Worm (Caenorhabditis elegans) whole organism, L4 larva: ENCODE results near the gene ife-4.

Experiments
- F10B5.3 ChIP-seq: sonication (generic microtip); optimal IDR thresholded peaks from 2 replicates; lab custom pipeline; 2016; ENCODE audit warnings: mild to moderate bottlenecking, missing genetic modification characterization, missing compliant biosample characterization
- F26F4.8 ChIP-seq: fragments of 200-800 bp; sonication (Bioruptor generic); conservative IDR thresholded peaks from 2 replicates; pipeline ENCODE4 v1.3.6; 2022; ENCODE audit warnings: missing genetic modification characterization, missing compliant biosample characterization
- F44E2.7 ChIP-seq: fragments of 200-800 bp; sonication (Bioruptor generic); IDR thresholded peaks from 2 replicates; pipeline ENCODE4 v2.1.2; 2022; ENCODE audit warnings: missing genetic modification characterization, missing compliant biosample characterization
- T20F7.1 ChIP-seq: fragments of 200-800 bp; sonication (Bioruptor generic); optimal IDR thresholded peaks from 2 replicates; lab custom pipeline; 2018; ENCODE audit warnings: mild to moderate bottlenecking, missing genetic modification characterization, missing compliant biosample characterization
- Y105C5A.15 ChIP-seq: fragments of 200-800 bp; sonication (Bioruptor generic); IDR thresholded peaks from 2 replicates; pipeline ENCODE4 v1.3.6; 2022; ENCODE audit warnings: missing genetic modification characterization, missing compliant biosample characterization
- Y5F2A.4 ChIP-seq: fragments of 200-800 bp; sonication (Bioruptor generic); optimal IDR thresholded peaks from 2 replicates; lab custom pipeline; 2018; ENCODE audit warnings: mild to moderate bottlenecking, missing genetic modification characterization, missing compliant biosample characterization
- Y75B8A.6 ChIP-seq: fragments of 200-800 bp; sonication (Bioruptor generic); IDR thresholded peaks from 2 replicates; pipeline ENCODE4 v1.3.6; 2022; ENCODE audit warnings: missing genetic modification reagents, missing genetic modification characterization, missing compliant biosample characterization
- aha-1 ChIP-seq: fragments of 150-350 bp; peaks from one replicate; lab custom pipeline; 2014; ENCODE audit warnings: missing biosample characterization, missing genetic modification characterization
- arid-1 ChIP-seq: fragments of 200-800 bp; sonication (Bioruptor generic); conservative IDR thresholded peaks from 2 replicates; pipeline ENCODE4 v1.3.6; 2022; ENCODE audit warnings: missing genetic modification reagents, missing genetic modification characterization, missing compliant biosample characterization
- attf-4 ChIP-seq: sonication (generic microtip); optimal IDR thresholded peaks from 3 replicates; lab custom pipeline; 2017; ENCODE audit warnings: missing biosample characterization, missing genetic modification characterization
- ceh-82 ChIP-seq: sonication (generic microtip); optimal IDR thresholded peaks from 2 replicates; lab custom pipeline; 2017; ENCODE audit warnings: missing biosample characterization, missing genetic modification characterization
- daf-16 ChIP-seq, 3 experiments: sonication (generic microtip); optimal IDR thresholded peaks; 2 replicates each; lab custom pipeline; 2016 to 2017; ENCODE audit warnings: missing genetic modification characterization in 3 of 3, missing genetic modification reagents in 3 of 3, mild to moderate bottlenecking in 2 of 3, missing compliant biosample characterization in 2 of 3, missing biosample characterization in 1 of 3, moderate library complexity in 1 of 3
- daf-8 ChIP-seq: fragments of 200-800 bp; sonication (Bioruptor generic); IDR thresholded peaks from 2 replicates; pipeline ENCODE4 v1.3.6; 2022; ENCODE audit warnings: missing genetic modification characterization, missing compliant biosample characterization
- dmd-8 ChIP-seq: fragments of 200-800 bp; sonication (Bioruptor generic); IDR thresholded peaks from 2 replicates; pipeline ENCODE4 v1.3.6; 2022; ENCODE audit warnings: missing genetic modification characterization, missing compliant biosample characterization
- dpl-1 ChIP-seq: fragments of 150-350 bp; optimal IDR thresholded peaks from 2 replicates; lab custom pipeline; 2014; ENCODE audit warnings: missing biosample characterization, missing genetic modification reagents, missing genetic modification characterization
- dve-1 ChIP-seq: sonication (generic microtip); optimal IDR thresholded peaks from 2 replicates; lab custom pipeline; 2017; ENCODE audit warnings: antibody characterized with exemption, mild to moderate bottlenecking, missing genetic modification characterization, missing compliant biosample characterization; ENCODE audit not compliant: insufficient read depth
- egl-27 ChIP-seq: sonication (generic microtip); optimal IDR thresholded peaks from 3 replicates; lab custom pipeline; 2017; ENCODE audit warnings: missing biosample characterization, missing genetic modification reagents, missing genetic modification characterization
- fkh-10 ChIP-seq: fragments of 150-350 bp; optimal IDR thresholded peaks from 2 replicates; lab custom pipeline; 2014; ENCODE audit warnings: missing biosample characterization, missing genetic modification reagents, missing genetic modification characterization
- hlh-11 ChIP-seq: fragments of 200-800 bp; sonication (Bioruptor generic); optimal IDR thresholded peaks from 2 replicates; lab custom pipeline; 2018; ENCODE audit warnings: mild to moderate bottlenecking, missing genetic modification characterization, missing compliant biosample characterization
- hlh-30 ChIP-seq: sonication (generic microtip); optimal IDR thresholded peaks from 2 replicates; lab custom pipeline; 2017; ENCODE audit warnings: antibody characterized with exemption, mild to moderate bottlenecking, missing genetic modification characterization, missing compliant biosample characterization; ENCODE audit not compliant: insufficient read depth
- jun-1 ChIP-seq: fragments of 150-350 bp; optimal IDR thresholded peaks from 2 replicates; lab custom pipeline; 2014; ENCODE audit warnings: missing biosample characterization, missing genetic modification reagents, missing genetic modification characterization
- lim-7 ChIP-seq: fragments of 200-800 bp; sonication (Bioruptor generic); IDR thresholded peaks from 2 replicates; pipeline ENCODE4 v1.3.6; 2022; ENCODE audit warnings: missing genetic modification characterization, missing compliant biosample characterization
- lin-1 ChIP-seq: fragments of 200-800 bp; sonication (Bioruptor generic); IDR thresholded peaks from 2 replicates; pipeline ENCODE4 v1.3.6; 2022; ENCODE audit warnings: missing genetic modification reagents, missing genetic modification characterization, missing compliant biosample characterization
- lin-13 ChIP-seq: fragments of 150-350 bp; optimal IDR thresholded peaks from 2 replicates; lab custom pipeline; 2014; ENCODE audit warnings: missing biosample characterization, missing genetic modification reagents, missing genetic modification characterization
- lin-29 ChIP-seq: fragments of 200-800 bp; sonication (Bioruptor generic); IDR thresholded peaks from 2 replicates; pipeline ENCODE4 v1.3.6; 2022; ENCODE audit warnings: missing genetic modification reagents, missing genetic modification characterization, missing compliant biosample characterization
- lin-38 ChIP-seq: fragments of 200-800 bp; sonication (Bioruptor generic); IDR thresholded peaks from 2 replicates; pipeline ENCODE4 v1.3.6; 2022; ENCODE audit warnings: missing genetic modification reagents, missing genetic modification characterization, missing compliant biosample characterization
- lin-39 ChIP-seq: fragments of 150-350 bp; optimal IDR thresholded peaks from 2 replicates; lab custom pipeline; 2014; ENCODE audit warnings: missing biosample characterization, missing genetic modification reagents, missing genetic modification characterization
- lsy-2 ChIP-seq, 2 experiments: fragments of 150-350 bp in 1 of 2; sonication (generic microtip) in 1 of 2; optimal IDR thresholded peaks; 2 replicates each; lab custom pipeline; 2014 to 2017; ENCODE audit warnings: missing biosample characterization in 2 of 2, missing genetic modification characterization in 2 of 2
- madf-9 ChIP-seq: fragments of 200-800 bp; sonication (Bioruptor generic); conservative IDR thresholded peaks from 2 replicates; pipeline ENCODE4 v1.3.6; 2022; ENCODE audit warnings: missing genetic modification reagents, missing genetic modification characterization, missing compliant biosample characterization
- mdl-1 ChIP-seq, 2 experiments: fragments of 150-350 bp in 1 of 2; sonication (generic microtip) in 1 of 2; optimal IDR thresholded peaks; 2 replicates each; lab custom pipeline; 2014 to 2017; ENCODE audit warnings: missing biosample characterization in 2 of 2, missing genetic modification characterization in 2 of 2
- mep-1 ChIP-seq: fragments of 150-350 bp; sonication (generic microtip); optimal IDR thresholded peaks from 3 replicates; lab custom pipeline; 2014; ENCODE audit warnings: missing biosample characterization, missing genetic modification characterization
- mes-2 ChIP-seq: sonication (generic microtip); optimal IDR thresholded peaks from 2 replicates; lab custom pipeline; 2016; ENCODE audit warnings: missing genotype, mild to moderate bottlenecking, missing genetic modification characterization, missing compliant biosample characterization; ENCODE audit not compliant: poor library complexity, severe bottlenecking
- mxl-3 ChIP-seq: fragments of 200-800 bp; sonication (Bioruptor generic); optimal IDR thresholded peaks from 2 replicates; lab custom pipeline; 2018; ENCODE audit warnings: mild to moderate bottlenecking, missing genetic modification characterization, missing compliant biosample characterization
- nhr-111 ChIP-seq: fragments of 200-800 bp; sonication (Bioruptor generic); optimal IDR thresholded peaks from 2 replicates; lab custom pipeline; 2018; ENCODE audit warnings: mild to moderate bottlenecking, missing genetic modification characterization, missing compliant biosample characterization
- nhr-41 ChIP-seq: fragments of 200-800 bp; sonication (Bioruptor generic); IDR thresholded peaks from 2 replicates; pipeline ENCODE4 v1.3.6; 2022; ENCODE audit warnings: missing genetic modification reagents, missing genetic modification characterization, missing compliant biosample characterization
- nhr-42 ChIP-seq: fragments of 200-800 bp; sonication (Bioruptor generic); IDR thresholded peaks from 2 replicates; pipeline ENCODE4 v1.3.6; 2022; ENCODE audit warnings: missing genetic modification characterization, missing compliant biosample characterization
- nhr-6 ChIP-seq: fragments of 150-350 bp; optimal IDR thresholded peaks from 2 replicates; lab custom pipeline; 2014; ENCODE audit warnings: missing biosample characterization, missing genetic modification characterization
- nhr-76 ChIP-seq: fragments of 150-350 bp; optimal IDR thresholded peaks from 2 replicates; lab custom pipeline; 2014; ENCODE audit warnings: missing biosample characterization, missing genetic modification characterization
- nhr-77 ChIP-seq: fragments of 150-350 bp; optimal IDR thresholded peaks from 2 replicates; lab custom pipeline; 2014; ENCODE audit warnings: missing biosample characterization, missing genetic modification characterization
- php-3 ChIP-seq: fragments of 200-800 bp; sonication (Bioruptor generic); IDR thresholded peaks from 2 replicates; pipeline ENCODE4 v1.3.6; 2022; ENCODE audit warnings: missing genetic modification reagents, missing genetic modification characterization, missing compliant biosample characterization
- snpc-1.2 ChIP-seq: fragments of 200-800 bp; sonication (Bioruptor generic); IDR thresholded peaks from 2 replicates; pipeline ENCODE4 v1.3.6; 2022; ENCODE audit warnings: missing genetic modification reagents, missing genetic modification characterization, missing compliant biosample characterization
- snpc-4 ChIP-seq: fragments of 150-350 bp; optimal IDR thresholded peaks from 2 replicates; lab custom pipeline; 2014; ENCODE audit warnings: missing biosample characterization, missing genetic modification characterization
- spr-1 ChIP-seq: sonication (generic microtip); optimal IDR thresholded peaks from 2 replicates; lab custom pipeline; 2016; ENCODE audit warnings: mild to moderate bottlenecking, missing genetic modification characterization, missing compliant biosample characterization
- spr-3 ChIP-seq: fragments of 200-800 bp; sonication (Bioruptor generic); optimal IDR thresholded peaks from 2 replicates; lab custom pipeline; 2018; ENCODE audit warnings: mild to moderate bottlenecking, missing genetic modification characterization, missing compliant biosample characterization
- tag-97 ChIP-seq: fragments of 200-800 bp; sonication (Bioruptor generic); IDR thresholded peaks from 2 replicates; pipeline ENCODE4 v1.3.6; 2022; ENCODE audit warnings: missing genetic modification characterization, missing compliant biosample characterization
- unc-130 ChIP-seq: sonication (generic microtip); optimal IDR thresholded peaks from 2 replicates; lab custom pipeline; 2016; ENCODE audit warnings: missing genetic modification reagents, missing genetic modification characterization, missing compliant biosample characterization
- vab-7 ChIP-seq: fragments of 200-800 bp; sonication (Bioruptor generic); IDR thresholded peaks from 2 replicates; pipeline ENCODE4 v1.3.6; 2022; ENCODE audit warnings: missing genetic modification reagents, missing genetic modification characterization, missing compliant biosample characterization
- zag-1 ChIP-seq: fragments of 150-350 bp; optimal IDR thresholded peaks from 2 replicates; lab custom pipeline; 2014; ENCODE audit warnings: missing biosample characterization, missing genetic modification characterization
- zip-2 ChIP-seq: fragments of 150-350 bp; optimal IDR thresholded peaks from 2 replicates; lab custom pipeline; 2014; ENCODE audit warnings: missing biosample characterization, missing genetic modification characterization

ife-4 gene

DNA sequence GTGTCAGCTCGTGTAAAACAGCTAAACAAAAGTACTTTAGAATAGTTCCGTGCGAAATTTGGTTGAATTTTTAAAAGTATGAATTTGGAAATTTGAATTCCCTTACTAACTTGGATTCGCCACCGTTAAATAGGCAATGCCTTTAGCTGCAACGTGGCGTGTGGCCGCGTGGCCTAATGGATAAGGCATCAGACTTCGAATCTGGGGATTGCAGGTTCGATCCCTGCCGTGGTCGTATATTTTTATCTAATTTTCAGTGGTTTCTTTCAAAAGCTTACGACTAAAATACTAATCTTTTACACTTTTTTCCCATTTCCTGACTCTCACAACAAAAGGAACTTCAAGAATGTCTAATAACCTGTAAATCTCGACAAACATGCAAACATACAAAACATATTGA lies 14.3 kb upstream of the ife-4 start (continued):
- TF ChIP-seq daf-8 (GFP tag; lab: Robert Waterston, UW) (no peak), aha-1 (peak; percentile 75)

DNA sequence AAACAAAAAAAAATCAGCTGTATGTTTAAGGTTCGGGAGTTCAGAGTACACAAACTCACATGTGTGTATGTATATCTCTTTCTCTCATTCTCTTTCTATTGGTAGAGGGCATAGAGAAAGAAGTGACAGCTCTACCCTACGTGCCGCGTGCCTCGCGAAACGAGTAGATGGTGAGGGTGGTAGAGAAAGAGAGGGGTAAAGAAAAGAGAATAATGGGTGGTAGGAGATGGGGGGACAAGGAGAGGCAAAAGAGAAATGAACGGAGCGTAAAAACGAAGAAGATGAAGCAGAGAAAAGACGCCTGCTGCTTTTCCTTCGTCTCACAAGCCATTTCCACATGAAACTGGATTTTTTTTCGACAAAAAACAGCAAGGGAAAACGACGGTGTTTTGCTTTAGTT lies 10.9 kb upstream of the ife-4 start:
- TF ChIP-seq fkh-10 (GFP tag; lab: Kevin White, UChicago) (peak; percentile 95), F10B5.3 (peak; percentile 44), zag-1 (tag; lab: Kevin White, UChicago) (no peak), dmd-8 (GFP tag; lab: Robert Waterston, UW) (no peak), Y75B8A.6 (GFP tag; lab: Robert Waterston, UW) (no peak), nhr-111 (GFP tag; lab: Kevin White, UChicago) (no peak), nhr-41 (GFP tag; lab: Robert Waterston, UW) (peak; percentile 72), php-3 (GFP tag; lab: Robert Waterston, UW) (peak; percentile 75), egl-27 (tag; lab: Kevin White, UChicago) (no peak), Y5F2A.4 (no peak), lin-13 (GFP tag; lab: Kevin White, UChicago) (peak; percentile 87), mep-1 (tag; lab: Kevin White, UChicago) (peak; percentile 97), dpl-1 (peak; percentile 46), lsy-2 (tag; optimal IDR thresholded peaks at IDR 0.05; lab: Kevin White, UChicago) (peak; percentile 78 to 93), spr-3 (GFP tag; lab: Kevin White, UChicago) (peak; percentile 60), nhr-76 (tag; lab: Kevin White, UChicago) (no peak), jun-1 (tag; lab: Kevin White, UChicago) (peak; percentile 69), F26F4.8 (GFP tag; lab: Robert Waterston, UW) (no peak), Y105C5A.15 (GFP tag; lab: Robert Waterston, UW) (peak; percentile 26; the same call in 1 of the 2 replicates), dve-1 (tag; lab: Kevin White, UChicago) (peak; percentile 99), lim-7 (no peak), lin-29 (GFP tag; lab: Robert Waterston, UW) (0 out of 2 replicates have a peak, but pooled peaks have one; percentile 29), snpc-4 (tag; lab: Kevin White, UChicago) (no peak), attf-4 (no peak), mxl-3 (GFP tag; lab: Kevin White, UChicago) (peak; percentile 97), mdl-1 (tag; optimal IDR thresholded peaks at IDR 0.05; lab: Kevin White, UChicago) (peak; percentile 98 to 100), hlh-11 (tag; lab: Kevin White, UChicago) (peak; percentile 99), nhr-6 (peak; percentile 95), F44E2.7 (GFP tag; lab: Robert Waterston, UW) (no peak), lin-38 (GFP tag; lab: Robert Waterston, UW) (peak; percentile 67), nhr-77 (tag; lab: Kevin White, UChicago) (peak; percentile 95), daf-16 (GFP tag; optimal IDR thresholded peaks at IDR 0.05; lab: Kevin White, UChicago) (peak; percentile 69 to 90), daf-16 (tag; optimal IDR thresholded peaks at IDR 0.05; lab: Kevin White, UChicago) (peak; percentile 96), aha-1 (peak; percentile 98), snpc-1.2 (GFP tag; lab: Robert Waterston, UW) (no peak), unc-130 (no peak), mes-2 (tag; lab: Kevin White, UChicago) (peak; percentile 91), madf-9 (GFP tag; lab: Robert Waterston, UW) (peak; percentile 62; the same call in 1 of the 2 replicates), ceh-82 (tag; lab: Kevin White, UChicago) (no peak), zip-2 (tag; lab: Kevin White, UChicago) (peak; percentile 75), vab-7 (peak; percentile 38; the same call in 1 of the 2 replicates), arid-1 (peak; percentile 89), hlh-30 (tag; lab: Kevin White, UChicago) (peak; percentile 99), nhr-42 (GFP tag; lab: Robert Waterston, UW) (0 out of 2 replicates have a peak, but pooled peaks have one; percentile 54), lin-39 (tag; lab: Kevin White, UChicago) (no peak), tag-97 (GFP tag; lab: Robert Waterston, UW) (no peak), lin-1 (GFP tag; lab: Robert Waterston, UW) (peak; percentile 89), spr-1 (tag; lab: Kevin White, UChicago) (peak; percentile 84), T20F7.1 (GFP tag; lab: Kevin White, UChicago) (peak; percentile 74)
